Fruit fly (Drosophila melanogaster) whole organism, pupa: ENCODE results near the gene CG14659.

Source experiments
- CG17806 ChIP-seq: fragments of 200-800 bp; sonication (Bioruptor generic); optimal IDR thresholded peaks from 2 replicates; lab custom pipeline; 2018; ENCODE audit warnings: missing biosample characterization, mild to moderate bottlenecking, missing genetic modification characterization, moderate library complexity
- CG32121 ChIP-seq: fragments of 200-800 bp; sonication (Bioruptor generic); IDR thresholded peaks from 2 replicates; pipeline ENCODE4 v1.3.6; 2022; ENCODE audit warnings: missing biosample characterization, missing genetic modification characterization
- Ets98B ChIP-seq: fragments of 200-800 bp; sonication (Bioruptor generic); IDR thresholded peaks from 2 replicates; pipeline ENCODE4 v1.3.6; 2022; ENCODE audit warnings: missing biosample characterization, missing genetic modification characterization
- gl ChIP-seq: fragments of 200-800 bp; sonication (Bioruptor generic); optimal IDR thresholded peaks from 2 replicates; lab custom pipeline; 2018; ENCODE audit warnings: missing biosample characterization, mild to moderate bottlenecking, missing genetic modification characterization
- rn ChIP-seq: fragments of 200-800 bp; sonication (Bioruptor generic); IDR thresholded peaks from 2 replicates; pipeline ENCODE4 v1.3.6; 2022; ENCODE audit warnings: missing biosample characterization, missing genetic modification characterization

DNA sequence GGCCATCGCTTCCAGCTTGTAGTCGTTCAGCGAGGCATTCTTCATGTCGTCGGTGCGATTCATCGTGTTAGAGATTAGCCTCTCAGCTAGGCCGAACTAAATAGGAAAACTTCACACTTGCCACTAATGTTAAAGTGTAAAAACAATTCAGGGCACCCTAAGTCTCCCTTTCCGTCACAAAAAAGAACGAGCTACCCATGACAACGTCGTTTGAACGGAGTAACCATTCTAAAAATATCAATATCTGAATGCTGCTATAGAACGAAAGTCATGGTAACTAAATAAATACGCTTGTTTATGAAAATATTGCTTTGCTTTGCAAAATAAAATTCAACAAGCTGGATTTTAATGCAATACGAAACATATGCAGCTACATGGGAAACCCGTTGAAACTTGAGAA lies 46.5 kb downstream of the CG14659 start, which contains the start of gene Ccdc39:
- TF ChIP-seq rn (GFP tag; lab: Robert Waterston, UW) = no peak
- no peak for TF ChIP-seq Ets98B
- no peak for TF ChIP-seq gl (tag; lab: Kevin White, UChicago)
- no peak for TF ChIP-seq CG32121 (GFP tag; lab: Robert Waterston, UW)
- TF ChIP-seq CG17806 = no peak
